Worm (Caenorhabditis elegans) whole organism, young adult: Measurements from ENCODE around the gene clec-143.

Experiments
- B0035.1 ChIP-seq: sonication (generic microtip); optimal IDR thresholded peaks from 2 replicates; lab custom pipeline; 2016; ENCODE audit warnings: missing genetic modification characterization, mild to moderate bottlenecking, missing compliant biosample characterization, missing genotype, missing genetic modification reagents
- B0261.1 ChIP-seq: sonication (generic microtip); optimal IDR thresholded peaks from 2 replicates; lab custom pipeline; 2016; ENCODE audit warnings: mild to moderate bottlenecking, missing genetic modification characterization, moderate library complexity, missing compliant biosample characterization
- C17E4.6 ChIP-seq: fragments of 200-800 bp; sonication (Bioruptor generic); IDR thresholded peaks from 2 replicates; pipeline ENCODE4 v1.3.6; 2022; ENCODE audit warnings: missing genetic modification reagents, missing genetic modification characterization, missing compliant biosample characterization
- F22D6.2 ChIP-seq: sonication (generic microtip); optimal IDR thresholded peaks from 2 replicates; lab custom pipeline; 2016; ENCODE audit warnings: mild to moderate bottlenecking, missing genetic modification characterization, missing compliant biosample characterization
- F23B12.7 ChIP-seq: sonication (generic microtip); optimal IDR thresholded peaks from 2 replicates; lab custom pipeline; 2017; ENCODE audit warnings: missing genetic modification characterization, mild to moderate bottlenecking, missing compliant biosample characterization, antibody characterized with exemption, moderate library complexity; ENCODE audit not compliant: insufficient read depth
- F49E8.2 ChIP-seq: sonication (generic microtip); optimal IDR thresholded peaks from 3 replicates; lab custom pipeline; 2017; ENCODE audit warnings: missing genetic modification characterization, mild to moderate bottlenecking, missing compliant biosample characterization, antibody characterized with exemption, moderate library complexity; ENCODE audit not compliant: insufficient read depth
- K11D2.4 ChIP-seq: fragments of 200-800 bp; sonication (Bioruptor generic); IDR thresholded peaks from 2 replicates; pipeline ENCODE4 v1.3.6; 2022; ENCODE audit warnings: missing genetic modification reagents, missing genetic modification characterization, missing compliant biosample characterization
- T26A5.8 ChIP-seq: sonication (generic microtip); optimal IDR thresholded peaks from 2 replicates; lab custom pipeline; 2016; ENCODE audit warnings: missing genetic modification characterization, missing compliant biosample characterization
- aptf-3 ChIP-seq: fragments of 200-800 bp; sonication (Bioruptor generic); IDR thresholded peaks from 2 replicates; pipeline ENCODE4 v1.3.6; 2022; ENCODE audit warnings: missing genetic modification characterization, missing compliant biosample characterization
- athp-1 ChIP-seq: sonication (generic microtip); optimal IDR thresholded peaks from 2 replicates; lab custom pipeline; 2017; ENCODE audit warnings: mild to moderate bottlenecking, missing genetic modification characterization, missing compliant biosample characterization
- attf-3 ChIP-seq: fragments of 200-800 bp; sonication (Bioruptor generic); conservative IDR thresholded peaks from 2 replicates; pipeline ENCODE4 v1.3.6; 2022; ENCODE audit warnings: missing genetic modification reagents, missing genetic modification characterization, missing compliant biosample characterization
- ceh-40 ChIP-seq: fragments of 200-800 bp; sonication (Bioruptor generic); IDR thresholded peaks from 2 replicates; pipeline ENCODE4 v1.3.6; 2022; ENCODE audit warnings: missing genetic modification characterization, missing compliant biosample characterization
- egl-44 ChIP-seq: fragments of 200-800 bp; sonication (Bioruptor generic); IDR thresholded peaks from 2 replicates; pipeline ENCODE4 v1.3.6; 2022; ENCODE audit warnings: missing genetic modification reagents, missing genetic modification characterization, missing compliant biosample characterization
- ekl-4 ChIP-seq: fragments of 200-800 bp; sonication (Bioruptor generic); IDR thresholded peaks from 2 replicates; pipeline ENCODE4 v1.3.6; 2022; ENCODE audit warnings: missing genetic modification reagents, missing genetic modification characterization, missing compliant biosample characterization
- fkh-3 ChIP-seq: sonication (generic microtip); optimal IDR thresholded peaks from 2 replicates; lab custom pipeline; 2016; ENCODE audit warnings: mild to moderate bottlenecking, missing genetic modification characterization, missing compliant biosample characterization
- hmg-1.2 ChIP-seq: fragments of 200-800 bp; sonication (Bioruptor generic); IDR thresholded peaks from 2 replicates; pipeline ENCODE4 v1.3.6; 2022; ENCODE audit warnings: missing genetic modification reagents, missing genetic modification characterization, missing compliant biosample characterization
- lir-1 ChIP-seq: fragments of 200-800 bp; sonication (Bioruptor generic); conservative IDR thresholded peaks from 2 replicates; pipeline ENCODE4 v1.3.6; 2022; ENCODE audit warnings: missing genetic modification reagents, missing genetic modification characterization, missing compliant biosample characterization
- lsl-1 ChIP-seq: fragments of 200-800 bp; sonication (Bioruptor generic); optimal IDR thresholded peaks from 2 replicates; lab custom pipeline; 2018; ENCODE audit warnings: mild to moderate bottlenecking, missing genetic modification characterization, moderate library complexity, missing compliant biosample characterization
- madf-10 ChIP-seq: sonication (generic microtip); optimal IDR thresholded peaks from 2 replicates; lab custom pipeline; 2016; ENCODE audit warnings: mild to moderate bottlenecking, missing genetic modification characterization, missing compliant biosample characterization
- mcd-1 ChIP-seq: fragments of 200-800 bp; sonication (Bioruptor generic); IDR thresholded peaks from 2 replicates; pipeline ENCODE4 v1.3.6; 2022; ENCODE audit warnings: missing genetic modification reagents, missing genetic modification characterization, missing compliant biosample characterization
- nfyb-1 ChIP-seq: fragments of 200-800 bp; sonication (Bioruptor generic); IDR thresholded peaks from 2 replicates; pipeline ENCODE4 v1.3.6; 2022; ENCODE audit warnings: missing genetic modification reagents, missing genetic modification characterization, missing compliant biosample characterization
- nhr-27 ChIP-seq: fragments of 200-800 bp; sonication (Bioruptor generic); optimal IDR thresholded peaks from 2 replicates; lab custom pipeline; 2018; ENCODE audit warnings: mild to moderate bottlenecking, missing genetic modification characterization, moderate library complexity, missing compliant biosample characterization
- nhr-80 ChIP-seq: sonication (generic microtip); optimal IDR thresholded peaks from 2 replicates; lab custom pipeline; 2016; ENCODE audit warnings: missing genetic modification characterization, missing compliant biosample characterization
- nhr-90 ChIP-seq: sonication (generic microtip); optimal IDR thresholded peaks from 2 replicates; lab custom pipeline; 2016; ENCODE audit warnings: missing genotype, mild to moderate bottlenecking, missing genetic modification characterization, missing compliant biosample characterization
- snpc-3.4 ChIP-seq: sonication (generic microtip); optimal IDR thresholded peaks from 2 replicates; lab custom pipeline; 2017; ENCODE audit warnings: missing genetic modification characterization, mild to moderate bottlenecking, missing compliant biosample characterization, antibody characterized with exemption, moderate library complexity, missing genotype, missing genetic modification reagents
- tbx-9 ChIP-seq: sonication (generic microtip); optimal IDR thresholded peaks from 2 replicates; lab custom pipeline; 2016; ENCODE audit warnings: borderline replicate concordance, missing genetic modification characterization, inconsistent platforms, missing compliant biosample characterization
- tlf-1 ChIP-seq: fragments of 200-800 bp; sonication (Bioruptor generic); optimal IDR thresholded peaks from 2 replicates; lab custom pipeline; 2018; ENCODE audit warnings: mild to moderate bottlenecking, missing genetic modification characterization, missing compliant biosample characterization
- unc-62 ChIP-seq: fragments of 150-350 bp; optimal IDR thresholded peaks from 2 replicates; lab custom pipeline; 2014; ENCODE audit warnings: missing biosample characterization, missing genetic modification reagents, missing genetic modification characterization
- zfh-2 ChIP-seq: fragments of 200-800 bp; sonication (Bioruptor generic); conservative IDR thresholded peaks from 2 replicates; pipeline ENCODE4 v1.3.6; 2022; ENCODE audit warnings: missing genetic modification reagents, missing genetic modification characterization, missing compliant biosample characterization
- ztf-18 ChIP-seq: sonication (generic microtip); optimal IDR thresholded peaks from 2 replicates; lab custom pipeline; 2016; ENCODE audit warnings: missing genotype, mild to moderate bottlenecking, missing genetic modification characterization, missing compliant biosample characterization

clec-143 gene

DNA sequence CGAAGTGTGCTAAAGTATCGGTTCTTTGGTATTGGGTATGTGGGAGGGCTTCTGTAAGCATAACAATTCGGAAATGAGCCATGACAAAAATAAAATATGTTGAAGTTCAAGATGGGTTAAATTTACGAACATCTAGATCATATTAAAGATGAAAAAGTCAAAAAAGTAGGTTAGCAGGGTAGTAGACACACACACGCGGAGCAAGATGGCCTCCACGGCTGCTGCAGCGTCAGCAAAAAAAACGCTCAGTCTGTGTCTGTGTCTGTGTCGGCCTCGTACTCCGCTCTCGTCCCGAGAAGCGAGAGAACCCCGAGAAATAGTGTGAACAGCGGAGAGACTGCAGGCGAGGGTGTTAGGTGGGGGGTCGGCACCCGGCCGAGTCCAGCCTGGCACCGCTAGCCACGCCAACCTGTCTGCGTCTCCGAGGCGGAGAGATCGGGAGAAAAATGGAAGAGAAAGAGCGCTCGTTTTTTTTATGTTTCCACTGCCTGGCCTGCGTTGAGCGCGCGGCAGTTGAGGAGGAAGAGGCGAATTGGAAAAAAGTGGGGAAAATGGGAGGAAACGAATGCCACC is 32.5 kb upstream of the clec-143 start, which contains the start of gene myrf-1 (continued):
- TF ChIP-seq nhr-27 (tag; lab: Kevin White, UChicago) = no peak
- TF ChIP-seq lsl-1 (GFP tag; lab: Kevin White, UChicago) = no peak
- no peak for TF ChIP-seq tlf-1 (GFP tag; lab: Kevin White, UChicago)
- TF ChIP-seq mcd-1 (GFP tag; lab: Robert Waterston, UW) = peak; percentile 81
- TF ChIP-seq lir-1 (GFP tag; lab: Robert Waterston, UW) = no peak

DNA sequence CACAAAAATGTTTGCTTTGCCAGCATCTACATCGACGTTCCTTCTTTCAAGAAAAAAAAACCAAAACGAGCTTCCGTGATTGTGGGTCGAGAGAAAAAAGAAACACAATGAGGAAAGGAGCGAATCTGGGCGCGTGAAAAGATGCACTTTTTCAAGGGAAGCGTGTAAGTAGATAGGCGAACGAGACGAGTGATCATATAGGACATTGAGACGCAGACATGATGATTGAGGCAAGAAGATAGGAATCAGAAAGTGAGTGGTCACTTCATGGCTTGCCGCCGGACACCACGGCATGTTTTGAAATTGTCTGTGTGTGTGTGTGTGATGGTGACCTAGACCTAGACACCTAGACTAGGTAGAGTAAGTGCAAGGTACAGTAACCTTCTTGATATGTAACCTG is 31.5 kb upstream of the clec-143 start:
- TF ChIP-seq egl-44 (no peak), nhr-80 (tag; lab: Kevin White, UChicago) (peak; percentile 17), F23B12.7 (tag; lab: Kevin White, UChicago) (no peak), zfh-2 (GFP tag; lab: Robert Waterston, UW) (0 out of 2 replicates have a peak, but pooled peaks have one; percentile 17), hmg-1.2 (peak; percentile 68; the same call in 1 of the 2 replicates)

DNA sequence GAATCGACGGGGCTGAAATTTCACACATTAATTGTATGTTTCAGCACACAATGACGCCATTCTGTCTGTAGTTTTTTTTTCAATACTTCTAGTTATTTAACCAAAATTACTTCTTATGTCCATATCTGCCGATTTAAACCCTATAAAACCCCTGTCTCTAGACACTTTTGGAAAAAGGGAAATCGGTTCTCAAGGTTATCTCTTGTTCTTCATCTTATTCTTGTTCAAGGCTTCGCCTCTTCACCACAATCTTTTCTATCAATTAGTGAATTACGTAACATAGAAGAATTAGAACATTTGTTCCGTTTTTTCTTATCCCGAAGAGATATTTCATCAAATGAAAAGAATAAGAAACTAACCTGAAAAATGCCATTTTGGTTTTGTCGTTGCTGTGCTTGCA is 30.6 kb upstream of the clec-143 start:
- TF ChIP-seq nfyb-1 (GFP tag; lab: Robert Waterston, UW) (no peak), aptf-3 (GFP tag; lab: Robert Waterston, UW) (no peak), ztf-18 (tag; lab: Kevin White, UChicago) (no peak)
- TF ChIP-seq, all 124 proteins: peak for 0

DNA sequence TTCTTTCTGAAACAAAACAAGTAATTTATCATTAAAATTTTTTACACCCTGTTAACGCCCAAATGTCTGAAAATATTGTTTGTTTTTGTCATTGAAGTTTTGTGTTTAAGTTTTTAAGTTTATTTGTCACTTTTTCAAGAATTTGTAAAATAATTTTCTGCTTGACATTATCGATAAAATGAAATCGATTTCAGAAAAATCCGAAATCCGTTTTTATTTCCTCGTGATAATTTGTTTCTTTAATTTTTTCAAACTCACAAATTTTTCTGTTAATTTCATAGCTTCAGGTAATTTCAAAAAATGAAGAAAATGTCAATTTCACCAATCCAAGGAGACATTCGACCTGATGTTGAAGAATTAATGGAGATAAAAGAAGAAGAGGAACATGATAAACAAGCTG is 25.8 kb upstream of the clec-143 start, which contains the start of gene ZK666.12:
TSS of gene ZK666.12 (plus strand) at position 301 of the 400 bp plus-strand sequence.
- TF ChIP-seq ekl-4 (no peak), unc-62 (GFP tag; lab: Kevin White, UChicago) (no peak), aptf-3 (GFP tag; lab: Robert Waterston, UW) (no peak), attf-3 (no peak), tbx-9 (tag; lab: Kevin White, UChicago) (no peak), lir-1 (GFP tag; lab: Robert Waterston, UW) (no peak), nhr-90 (tag; lab: Kevin White, UChicago) (no peak), C17E4.6 (GFP tag; lab: Robert Waterston, UW) (no peak), ceh-40 (GFP tag; lab: Robert Waterston, UW) (no peak), zfh-2 (GFP tag; lab: Robert Waterston, UW) (no peak), madf-10 (tag; lab: Kevin White, UChicago) (no peak), B0035.1 (no peak), T26A5.8 (tag; lab: Kevin White, UChicago) (no peak), F23B12.7 (tag; lab: Kevin White, UChicago) (no peak), B0261.1 (no peak)
- TF ChIP-seq, all 124 proteins: peak for 0

DNA sequence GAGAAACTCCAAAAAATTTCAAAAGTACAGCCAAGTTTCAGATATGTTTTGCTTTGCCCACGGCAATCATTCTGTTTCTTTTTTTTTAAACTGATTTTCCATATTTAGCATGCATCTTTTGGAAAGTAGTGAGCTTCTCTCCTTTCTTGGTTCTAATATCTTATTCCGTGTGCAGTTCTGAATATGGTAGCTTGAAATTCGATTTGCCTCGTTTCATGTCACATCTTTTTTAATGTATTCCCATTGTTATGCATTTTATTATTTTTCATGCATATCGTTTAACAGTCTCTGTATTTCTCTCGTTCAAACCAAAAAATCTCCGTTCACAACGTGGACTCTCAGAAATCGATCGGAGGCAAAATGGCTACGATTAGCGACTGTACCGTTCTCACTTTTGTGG is 24.4 kb upstream of the clec-143 start, which contains the start of gene ZK666.14:
TSS of gene ZK666.14 (plus strand) at position 301 of the 400 bp plus-strand sequence.
- no peak for TF ChIP-seq K11D2.4 (GFP tag; lab: Robert Waterston, UW)
- no peak for TF ChIP-seq C17E4.6 (GFP tag; lab: Robert Waterston, UW)
- no peak for TF ChIP-seq fkh-3 (tag; lab: Kevin White, UChicago)
- no peak for TF ChIP-seq F23B12.7 (tag; lab: Kevin White, UChicago)
- no peak for TF ChIP-seq F49E8.2
- TF ChIP-seq snpc-3.4 = no peak
- no peak for TF ChIP-seq F22D6.2
- no peak for TF ChIP-seq athp-1 (tag; lab: Kevin White, UChicago)
- TF ChIP-seq, all 124 proteins: peak for 0
